Worm (Caenorhabditis elegans) whole organism, L4 larva: Measurements from ENCODE around the gene scly-1.
A peak's percentile ranks its signal among the peaks of the same experiment; 100 is the strongest.

Experiments used
- F44E2.7 ChIP-seq: fragments of 200-800 bp; sonication (Bioruptor generic); IDR thresholded peaks from 2 replicates; pipeline ENCODE4 v2.1.2; 2022; ENCODE audit warnings: missing genetic modification characterization, missing compliant biosample characterization
- F49E8.2 ChIP-seq: sonication (generic microtip); optimal IDR thresholded peaks from 2 replicates; lab custom pipeline; 2016; ENCODE audit warnings: missing compliant biosample characterization, mild to moderate bottlenecking, missing genetic modification characterization, borderline replicate concordance
- T20F7.1 ChIP-seq: fragments of 200-800 bp; sonication (Bioruptor generic); optimal IDR thresholded peaks from 2 replicates; lab custom pipeline; 2018; ENCODE audit warnings: mild to moderate bottlenecking, missing genetic modification characterization, missing compliant biosample characterization
- T26A8.4 ChIP-seq: fragments of 200-800 bp; sonication (Bioruptor generic); IDR thresholded peaks from 2 replicates; pipeline ENCODE4 v1.3.6; 2022; ENCODE audit warnings: missing genetic modification characterization, missing compliant biosample characterization
- Y48G9A.11 ChIP-seq: fragments of 200-800 bp; sonication (Bioruptor generic); IDR thresholded peaks from 2 replicates; pipeline ENCODE4 v1.3.6; 2022; ENCODE audit warnings: missing genetic modification reagents, missing genetic modification characterization, missing compliant biosample characterization
- Y75B8A.6 ChIP-seq: fragments of 200-800 bp; sonication (Bioruptor generic); IDR thresholded peaks from 2 replicates; pipeline ENCODE4 v1.3.6; 2022; ENCODE audit warnings: missing genetic modification reagents, missing genetic modification characterization, missing compliant biosample characterization
- ZK337.2 ChIP-seq: fragments of 200-800 bp; sonication (Bioruptor generic); IDR thresholded peaks from 2 replicates; pipeline ENCODE4 v1.3.6; 2022; ENCODE audit warnings: missing genetic modification reagents, missing genetic modification characterization, missing compliant biosample characterization
- ZK546.5 ChIP-seq, 2 experiments: sonication (generic microtip); optimal IDR thresholded peaks; 2 replicates each; lab custom pipeline; 2017; ENCODE audit warnings: missing biosample characterization in 2 of 2, missing genetic modification characterization in 2 of 2
- aha-1 ChIP-seq: fragments of 150-350 bp; peaks from one replicate; lab custom pipeline; 2014; ENCODE audit warnings: missing biosample characterization, missing genetic modification characterization
- arid-1 ChIP-seq: fragments of 200-800 bp; sonication (Bioruptor generic); conservative IDR thresholded peaks from 2 replicates; pipeline ENCODE4 v1.3.6; 2022; ENCODE audit warnings: missing genetic modification reagents, missing genetic modification characterization, missing compliant biosample characterization
- ceh-20 ChIP-seq: fragments of 200-800 bp; sonication (Bioruptor generic); IDR thresholded peaks from 2 replicates; pipeline ENCODE4 v1.3.6; 2022; ENCODE audit warnings: missing genetic modification reagents, missing genetic modification characterization, missing compliant biosample characterization
- ceh-44 ChIP-seq: fragments of 200-800 bp; sonication (Bioruptor generic); IDR thresholded peaks from 2 replicates; pipeline ENCODE4 v1.3.6; 2022; ENCODE audit warnings: missing genetic modification reagents, missing genetic modification characterization, missing compliant biosample characterization
- ceh-62 ChIP-seq: sonication (generic microtip); optimal IDR thresholded peaks from 2 replicates; lab custom pipeline; 2017; ENCODE audit warnings: missing biosample characterization, missing genetic modification characterization
- cey-2 ChIP-seq: sonication (generic microtip); optimal IDR thresholded peaks from 3 replicates; lab custom pipeline; 2017; ENCODE audit warnings: missing genetic modification characterization, mild to moderate bottlenecking, missing compliant biosample characterization, antibody characterized with exemption, borderline replicate concordance; ENCODE audit not compliant: insufficient read depth
- daf-19 ChIP-seq: fragments of 200-800 bp; sonication (Bioruptor generic); conservative IDR thresholded peaks from 2 replicates; pipeline ENCODE4 v1.3.6; 2022; ENCODE audit warnings: missing genetic modification characterization, missing compliant biosample characterization
- daf-8 ChIP-seq: fragments of 200-800 bp; sonication (Bioruptor generic); IDR thresholded peaks from 2 replicates; pipeline ENCODE4 v1.3.6; 2022; ENCODE audit warnings: missing genetic modification characterization, missing compliant biosample characterization
- dmd-8 ChIP-seq: fragments of 200-800 bp; sonication (Bioruptor generic); IDR thresholded peaks from 2 replicates; pipeline ENCODE4 v1.3.6; 2022; ENCODE audit warnings: missing genetic modification characterization, missing compliant biosample characterization
- dpl-1 ChIP-seq: fragments of 150-350 bp; optimal IDR thresholded peaks from 2 replicates; lab custom pipeline; 2014; ENCODE audit warnings: missing biosample characterization, missing genetic modification reagents, missing genetic modification characterization
- duxl-1 ChIP-seq: sonication (generic microtip); optimal IDR thresholded peaks from 2 replicates; lab custom pipeline; 2016; ENCODE audit warnings: mild to moderate bottlenecking, missing genetic modification characterization, moderate library complexity, missing compliant biosample characterization; ENCODE audit not compliant: poor library complexity
- egl-27 ChIP-seq: sonication (generic microtip); optimal IDR thresholded peaks from 3 replicates; lab custom pipeline; 2017; ENCODE audit warnings: missing biosample characterization, missing genetic modification reagents, missing genetic modification characterization
- hif-1 ChIP-seq, 2 experiments: sonication (generic microtip); optimal IDR thresholded peaks; 2 replicates each; lab custom pipeline; 2016 to 2017; ENCODE audit warnings: missing compliant biosample characterization in 2 of 2, missing genetic modification characterization in 2 of 2, missing genetic modification reagents in 2 of 2, missing genotype in 2 of 2, mild to moderate bottlenecking in 1 of 2
- hlh-30 ChIP-seq: sonication (generic microtip); optimal IDR thresholded peaks from 2 replicates; lab custom pipeline; 2017; ENCODE audit warnings: antibody characterized with exemption, mild to moderate bottlenecking, missing genetic modification characterization, missing compliant biosample characterization; ENCODE audit not compliant: insufficient read depth
- hmg-1.1 ChIP-seq: fragments of 200-800 bp; sonication (Bioruptor generic); IDR thresholded peaks from 2 replicates; pipeline ENCODE4 v1.3.6; 2022; ENCODE audit warnings: missing genetic modification reagents, missing genetic modification characterization, missing compliant biosample characterization
- jun-1 ChIP-seq: fragments of 150-350 bp; optimal IDR thresholded peaks from 2 replicates; lab custom pipeline; 2014; ENCODE audit warnings: missing biosample characterization, missing genetic modification reagents, missing genetic modification characterization
- lin-1 ChIP-seq: fragments of 200-800 bp; sonication (Bioruptor generic); IDR thresholded peaks from 2 replicates; pipeline ENCODE4 v1.3.6; 2022; ENCODE audit warnings: missing genetic modification reagents, missing genetic modification characterization, missing compliant biosample characterization
- lin-29 ChIP-seq: fragments of 200-800 bp; sonication (Bioruptor generic); IDR thresholded peaks from 2 replicates; pipeline ENCODE4 v1.3.6; 2022; ENCODE audit warnings: missing genetic modification reagents, missing genetic modification characterization, missing compliant biosample characterization
- lin-38 ChIP-seq: fragments of 200-800 bp; sonication (Bioruptor generic); IDR thresholded peaks from 2 replicates; pipeline ENCODE4 v1.3.6; 2022; ENCODE audit warnings: missing genetic modification reagents, missing genetic modification characterization, missing compliant biosample characterization
- lsy-2 ChIP-seq, 2 experiments: fragments of 150-350 bp in 1 of 2; sonication (generic microtip) in 1 of 2; optimal IDR thresholded peaks; 2 replicates each; lab custom pipeline; 2014 to 2017; ENCODE audit warnings: missing biosample characterization in 2 of 2, missing genetic modification characterization in 2 of 2
- mdl-1 ChIP-seq, 2 experiments: fragments of 150-350 bp in 1 of 2; sonication (generic microtip) in 1 of 2; optimal IDR thresholded peaks; 2 replicates each; lab custom pipeline; 2014 to 2017; ENCODE audit warnings: missing biosample characterization in 2 of 2, missing genetic modification characterization in 2 of 2
- mdt-29 ChIP-seq: fragments of 200-800 bp; sonication (Bioruptor generic); IDR thresholded peaks from 2 replicates; pipeline ENCODE4 v1.3.6; 2022; ENCODE audit warnings: missing genetic modification reagents, missing genetic modification characterization, missing compliant biosample characterization
- mep-1 ChIP-seq: fragments of 150-350 bp; sonication (generic microtip); optimal IDR thresholded peaks from 3 replicates; lab custom pipeline; 2014; ENCODE audit warnings: missing biosample characterization, missing genetic modification characterization
- mxl-2 ChIP-seq: fragments of 200-800 bp; sonication (Bioruptor generic); conservative IDR thresholded peaks from 2 replicates; pipeline ENCODE4 v1.3.6; 2022; ENCODE audit warnings: missing genetic modification reagents, missing genetic modification characterization, missing compliant biosample characterization
- mxl-3 ChIP-seq: fragments of 200-800 bp; sonication (Bioruptor generic); optimal IDR thresholded peaks from 2 replicates; lab custom pipeline; 2018; ENCODE audit warnings: mild to moderate bottlenecking, missing genetic modification characterization, missing compliant biosample characterization
- nhr-102 ChIP-seq: sonication (generic microtip); optimal IDR thresholded peaks from 2 replicates; lab custom pipeline; 2016; ENCODE audit warnings: mild to moderate bottlenecking, missing genetic modification characterization, moderate library complexity, missing compliant biosample characterization
- nhr-11 ChIP-seq: fragments of 150-350 bp; optimal IDR thresholded peaks from 2 replicates; lab custom pipeline; 2014; ENCODE audit warnings: missing biosample characterization, missing genetic modification characterization
- nhr-25 ChIP-seq: sonication (generic microtip); optimal IDR thresholded peaks from 2 replicates; lab custom pipeline; 2017; ENCODE audit warnings: missing genetic modification characterization, mild to moderate bottlenecking, missing compliant biosample characterization, antibody characterized with exemption, moderate library complexity, borderline replicate concordance; ENCODE audit not compliant: insufficient read depth
- nhr-28 ChIP-seq: fragments of 150-350 bp; optimal IDR thresholded peaks from 2 replicates; lab custom pipeline; 2014; ENCODE audit warnings: missing biosample characterization, missing genetic modification characterization
- nhr-42 ChIP-seq: fragments of 200-800 bp; sonication (Bioruptor generic); IDR thresholded peaks from 2 replicates; pipeline ENCODE4 v1.3.6; 2022; ENCODE audit warnings: missing genetic modification characterization, missing compliant biosample characterization
- nhr-6 ChIP-seq: fragments of 150-350 bp; optimal IDR thresholded peaks from 2 replicates; lab custom pipeline; 2014; ENCODE audit warnings: missing biosample characterization, missing genetic modification characterization
- pha-4 ChIP-seq, 2 experiments: fragments of 150-350 bp in 1 of 2; fragments of 200-800 bp in 1 of 2; sonication (Bioruptor generic) in 1 of 2; IDR thresholded peaks in 1 of 2; optimal IDR thresholded peaks in 1 of 2; 2 replicates each; pipeline versions ENCODE4 v1.3.6 to Lab custom; 2014 to 2022; ENCODE audit warnings: missing genetic modification characterization in 2 of 2, missing genetic modification reagents in 2 of 2, missing biosample characterization in 1 of 2, missing compliant biosample characterization in 1 of 2
- php-3 ChIP-seq: fragments of 200-800 bp; sonication (Bioruptor generic); IDR thresholded peaks from 2 replicates; pipeline ENCODE4 v1.3.6; 2022; ENCODE audit warnings: missing genetic modification reagents, missing genetic modification characterization, missing compliant biosample characterization
- spr-3 ChIP-seq: fragments of 200-800 bp; sonication (Bioruptor generic); optimal IDR thresholded peaks from 2 replicates; lab custom pipeline; 2018; ENCODE audit warnings: mild to moderate bottlenecking, missing genetic modification characterization, missing compliant biosample characterization
- tra-1 ChIP-seq: fragments of 200-800 bp; sonication (Bioruptor generic); IDR thresholded peaks from 2 replicates; pipeline ENCODE4 v1.3.6; 2022; ENCODE audit warnings: missing genetic modification reagents, missing genetic modification characterization, missing compliant biosample characterization
- unc-130 ChIP-seq: sonication (generic microtip); optimal IDR thresholded peaks from 2 replicates; lab custom pipeline; 2016; ENCODE audit warnings: missing genetic modification reagents, missing genetic modification characterization, missing compliant biosample characterization
- unc-62 ChIP-seq, 3 experiments: fragments of 150-350 bp in 1 of 3; sonication (generic microtip); optimal IDR thresholded peaks in 2 of 3; peaks in 1 of 3; 1 replicate in 1 of 3; 2 replicates in 2 of 3; lab custom pipeline; 2014 to 2017; ENCODE audit warnings: missing biosample characterization in 3 of 3, missing genetic modification characterization in 3 of 3, missing genetic modification reagents in 3 of 3, missing genotype in 1 of 3
- zfp-2 ChIP-seq: sonication (generic microtip); optimal IDR thresholded peaks from 2 replicates; lab custom pipeline; 2016; ENCODE audit warnings: mild to moderate bottlenecking, missing genetic modification characterization, missing compliant biosample characterization
- ztf-11 ChIP-seq: fragments of 150-350 bp; optimal IDR thresholded peaks from 2 replicates; lab custom pipeline; 2014; ENCODE audit warnings: missing biosample characterization, missing genetic modification characterization

scly-1 gene

DNA sequence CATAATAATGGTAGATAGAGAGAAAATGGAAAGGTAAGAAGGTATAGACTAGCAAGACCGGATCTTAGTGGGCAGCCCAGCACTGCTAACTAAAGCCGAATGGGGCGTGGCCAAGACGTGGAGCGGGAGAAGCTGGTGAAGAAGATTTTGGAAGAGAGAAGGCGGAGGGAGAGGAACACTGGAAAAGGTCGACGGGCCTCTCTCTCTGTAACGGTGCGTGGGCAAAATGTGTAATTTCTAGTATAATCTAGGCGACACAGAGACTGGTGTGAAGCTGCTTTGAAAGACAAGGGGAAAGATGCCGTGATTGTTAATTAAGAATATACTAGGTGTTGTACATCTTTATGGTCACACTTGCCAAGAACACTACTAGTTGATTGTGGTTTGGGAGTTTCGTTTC, 24.9 kb downstream of the scly-1 start, which contains the start of gene F13H8.5 (continued):
- TF ChIP-seq spr-3 (no peak), aha-1 (tag; lab: Kevin White, UChicago) (no peak)

DNA sequence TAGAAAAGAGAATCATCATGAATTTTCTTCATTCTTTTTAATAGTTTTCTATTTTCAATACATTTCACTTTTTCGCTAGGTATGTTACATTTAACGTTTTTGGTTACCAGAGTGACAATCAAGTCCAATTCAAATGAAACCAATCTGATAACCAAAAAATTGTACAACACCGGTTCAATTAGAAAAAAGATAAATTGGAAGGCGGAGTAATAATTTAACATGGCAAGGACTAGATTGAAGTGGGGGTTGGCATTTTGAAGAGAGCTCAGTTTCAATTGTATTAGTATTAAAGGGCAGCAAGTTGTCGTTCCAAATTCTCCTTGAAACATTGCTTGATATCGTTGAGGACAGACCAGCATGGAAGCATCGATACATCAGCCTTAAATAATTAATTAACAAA, 28.2 kb downstream of the scly-1 start:
- TF ChIP-seq nhr-6 (tag; lab: Kevin White, UChicago) = no peak
- TF ChIP-seq tra-1 (GFP tag; lab: Robert Waterston, UW) = no peak
- TF ChIP-seq mxl-2 (GFP tag; lab: Robert Waterston, UW) = no peak
- TF ChIP-seq cey-2 (tag; lab: Kevin White, UChicago) = no peak
- TF ChIP-seq egl-27 (tag; lab: Kevin White, UChicago) = no peak
- TF ChIP-seq Y75B8A.6 (GFP tag; lab: Robert Waterston, UW) = no peak
- TF ChIP-seq mep-1 (tag; lab: Kevin White, UChicago) = peak; percentile 26
- TF ChIP-seq hlh-30 (tag; lab: Kevin White, UChicago) = no peak
- no peak for TF ChIP-seq ZK546.5 (tag; optimal IDR thresholded peaks at IDR 0.05; lab: Kevin White, UChicago)
- TF ChIP-seq T26A8.4 (GFP tag; lab: Robert Waterston, UW) = peak; percentile 23; the same call in 1 of the 2 replicates
- TF ChIP-seq mdt-29 = 0 out of 2 replicates have a peak, but pooled peaks have one; percentile 25
- TF ChIP-seq F44E2.7 (GFP tag; lab: Robert Waterston, UW) = no peak
- TF ChIP-seq arid-1 = no peak
- no peak for TF ChIP-seq nhr-25
- TF ChIP-seq hif-1 (tag; optimal IDR thresholded peaks at IDR 0.05; lab: Kevin White, UChicago) = no peak
- no peak for TF ChIP-seq ceh-62 (tag; lab: Kevin White, UChicago)
- TF ChIP-seq pha-4 (GFP tag; IDR thresholded peaks at IDR 0.05; lab: Robert Waterston, UW) = peak; percentile 19; the same call in 1 of the 2 replicates
- no peak for TF ChIP-seq pha-4 (tag; optimal IDR thresholded peaks at IDR 0.05; lab: Kevin White, UChicago)
- no peak for TF ChIP-seq T20F7.1 (GFP tag; lab: Kevin White, UChicago)
- TF ChIP-seq mxl-3 = no peak
- peak; percentile 35 for TF ChIP-seq aha-1 (tag; lab: Kevin White, UChicago)
- TF ChIP-seq ceh-20 (GFP tag; lab: Robert Waterston, UW) = no peak
- no peak for TF ChIP-seq jun-1 (tag; lab: Kevin White, UChicago)
- TF ChIP-seq nhr-28 (tag; lab: Kevin White, UChicago) = no peak
- no peak for TF ChIP-seq lsy-2 (tag; optimal IDR thresholded peaks at IDR 0.05; lab: Kevin White, UChicago)
- TF ChIP-seq ZK337.2 (GFP tag; lab: Robert Waterston, UW) = no peak
- TF ChIP-seq php-3 (GFP tag; lab: Robert Waterston, UW) = no peak
- no peak for TF ChIP-seq daf-8 (GFP tag; lab: Robert Waterston, UW)
- TF ChIP-seq nhr-102 (tag; lab: Kevin White, UChicago) = peak; percentile 20
- peak; percentile 59 for TF ChIP-seq F49E8.2 (tag; lab: Kevin White, UChicago)
- no peak for TF ChIP-seq ztf-11 (tag; lab: Kevin White, UChicago)
- no peak for TF ChIP-seq Y48G9A.11 (GFP tag; lab: Robert Waterston, UW)
- TF ChIP-seq lin-38 = peak; percentile 50; the same call in 1 of the 2 replicates
- TF ChIP-seq daf-19 (GFP tag; lab: Robert Waterston, UW) = no peak
- TF ChIP-seq dpl-1 (GFP tag; lab: Kevin White, UChicago) = no peak
- no peak for TF ChIP-seq ceh-44 (GFP tag; lab: Robert Waterston, UW)
- peak; percentile 19 for TF ChIP-seq unc-130
- no peak for TF ChIP-seq lin-1
- no peak for TF ChIP-seq zfp-2 (tag; lab: Kevin White, UChicago)
- no peak for TF ChIP-seq duxl-1 (tag; lab: Kevin White, UChicago)
- peak in 1 of 2 experiments; percentile 78 for TF ChIP-seq unc-62 (GFP tag; optimal IDR thresholded peaks at IDR 0.05 in 1 of 2; lab: Kevin White, UChicago)
- no peak for TF ChIP-seq unc-62 (tag; optimal IDR thresholded peaks at IDR 0.05; lab: Kevin White, UChicago)
- TF ChIP-seq nhr-11 (tag; lab: Kevin White, UChicago) = no peak
- TF ChIP-seq dmd-8 (GFP tag; lab: Robert Waterston, UW) = no peak
- no peak for TF ChIP-seq nhr-42
- TF ChIP-seq hmg-1.1 (GFP tag; lab: Robert Waterston, UW) = no peak
- TF ChIP-seq lin-29 (GFP tag; lab: Robert Waterston, UW) = no peak
- TF ChIP-seq mdl-1 (tag; optimal IDR thresholded peaks at IDR 0.05; lab: Kevin White, UChicago) = no peak
